Worm (Caenorhabditis elegans) whole organism, L4 larva: ENCODE results near the gene nlr-1.
A peak's percentile ranks its signal among the peaks of the same experiment; 100 is the strongest.

Experiments
- F10B5.3 ChIP-seq: sonication (generic microtip); optimal IDR thresholded peaks from 2 replicates; lab custom pipeline; 2016; ENCODE audit warnings: mild to moderate bottlenecking, missing genetic modification characterization, missing compliant biosample characterization
- F26F4.8 ChIP-seq: fragments of 200-800 bp; sonication (Bioruptor generic); conservative IDR thresholded peaks from 2 replicates; pipeline ENCODE4 v1.3.6; 2022; ENCODE audit warnings: missing genetic modification characterization, missing compliant biosample characterization
- F49E8.2 ChIP-seq: sonication (generic microtip); optimal IDR thresholded peaks from 2 replicates; lab custom pipeline; 2016; ENCODE audit warnings: missing compliant biosample characterization, mild to moderate bottlenecking, missing genetic modification characterization, borderline replicate concordance
- R02D3.7 ChIP-seq: fragments of 150-350 bp; sonication (generic microtip); optimal IDR thresholded peaks from 3 replicates; lab custom pipeline; 2014; ENCODE audit warnings: missing biosample characterization, missing genetic modification characterization
- T20F7.1 ChIP-seq: fragments of 200-800 bp; sonication (Bioruptor generic); optimal IDR thresholded peaks from 2 replicates; lab custom pipeline; 2018; ENCODE audit warnings: mild to moderate bottlenecking, missing genetic modification characterization, missing compliant biosample characterization
- T26A8.4 ChIP-seq: fragments of 200-800 bp; sonication (Bioruptor generic); IDR thresholded peaks from 2 replicates; pipeline ENCODE4 v1.3.6; 2022; ENCODE audit warnings: missing genetic modification characterization, missing compliant biosample characterization
- Y48G9A.11 ChIP-seq: fragments of 200-800 bp; sonication (Bioruptor generic); IDR thresholded peaks from 2 replicates; pipeline ENCODE4 v1.3.6; 2022; ENCODE audit warnings: missing genetic modification reagents, missing genetic modification characterization, missing compliant biosample characterization
- aha-1 ChIP-seq: fragments of 150-350 bp; peaks from one replicate; lab custom pipeline; 2014; ENCODE audit warnings: missing biosample characterization, missing genetic modification characterization
- ama-1 ChIP-seq: fragments of 150-350 bp; optimal IDR thresholded peaks from 2 replicates; lab custom pipeline; 2014; ENCODE audit warnings: inconsistent platforms, mixed read lengths
- arid-1 ChIP-seq: fragments of 200-800 bp; sonication (Bioruptor generic); conservative IDR thresholded peaks from 2 replicates; pipeline ENCODE4 v1.3.6; 2022; ENCODE audit warnings: missing genetic modification reagents, missing genetic modification characterization, missing compliant biosample characterization
- attf-4 ChIP-seq: sonication (generic microtip); optimal IDR thresholded peaks from 3 replicates; lab custom pipeline; 2017; ENCODE audit warnings: missing biosample characterization, missing genetic modification characterization
- ceh-20 ChIP-seq: fragments of 200-800 bp; sonication (Bioruptor generic); IDR thresholded peaks from 2 replicates; pipeline ENCODE4 v1.3.6; 2022; ENCODE audit warnings: missing genetic modification reagents, missing genetic modification characterization, missing compliant biosample characterization
- daf-16 ChIP-seq, 3 experiments: sonication (generic microtip); optimal IDR thresholded peaks; 2 replicates each; lab custom pipeline; 2016 to 2017; ENCODE audit warnings: missing genetic modification characterization in 3 of 3, missing genetic modification reagents in 3 of 3, mild to moderate bottlenecking in 2 of 3, missing compliant biosample characterization in 2 of 3, missing biosample characterization in 1 of 3, moderate library complexity in 1 of 3
- dmd-9 ChIP-seq: fragments of 200-800 bp; sonication (Bioruptor generic); IDR thresholded peaks from 2 replicates; pipeline ENCODE4 v1.3.6; 2022; ENCODE audit warnings: missing genetic modification reagents, missing genetic modification characterization, missing compliant biosample characterization
- dpl-1 ChIP-seq: fragments of 150-350 bp; optimal IDR thresholded peaks from 2 replicates; lab custom pipeline; 2014; ENCODE audit warnings: missing biosample characterization, missing genetic modification reagents, missing genetic modification characterization
- egl-27 ChIP-seq: sonication (generic microtip); optimal IDR thresholded peaks from 3 replicates; lab custom pipeline; 2017; ENCODE audit warnings: missing biosample characterization, missing genetic modification reagents, missing genetic modification characterization
- egl-43 ChIP-seq: fragments of 200-800 bp; sonication (Bioruptor generic); IDR thresholded peaks from 2 replicates; pipeline ENCODE4 v1.3.6; 2022; ENCODE audit warnings: missing genetic modification reagents, missing genetic modification characterization, missing compliant biosample characterization
- fkh-10 ChIP-seq: fragments of 150-350 bp; optimal IDR thresholded peaks from 2 replicates; lab custom pipeline; 2014; ENCODE audit warnings: missing biosample characterization, missing genetic modification reagents, missing genetic modification characterization
- fos-1 ChIP-seq: fragments of 150-350 bp; optimal IDR thresholded peaks from 2 replicates; lab custom pipeline; 2014; ENCODE audit warnings: missing biosample characterization, missing genetic modification characterization
- gei-8 ChIP-seq: fragments of 200-800 bp; sonication (Bioruptor generic); optimal IDR thresholded peaks from 2 replicates; lab custom pipeline; 2018; ENCODE audit warnings: mild to moderate bottlenecking, missing genetic modification characterization, missing compliant biosample characterization
- hif-1 ChIP-seq, 2 experiments: sonication (generic microtip); optimal IDR thresholded peaks; 2 replicates each; lab custom pipeline; 2016 to 2017; ENCODE audit warnings: missing compliant biosample characterization in 2 of 2, missing genetic modification characterization in 2 of 2, missing genetic modification reagents in 2 of 2, missing genotype in 2 of 2, mild to moderate bottlenecking in 1 of 2
- hlh-11 ChIP-seq: fragments of 200-800 bp; sonication (Bioruptor generic); optimal IDR thresholded peaks from 2 replicates; lab custom pipeline; 2018; ENCODE audit warnings: mild to moderate bottlenecking, missing genetic modification characterization, missing compliant biosample characterization
- hlh-30 ChIP-seq: sonication (generic microtip); optimal IDR thresholded peaks from 2 replicates; lab custom pipeline; 2017; ENCODE audit warnings: antibody characterized with exemption, mild to moderate bottlenecking, missing genetic modification characterization, missing compliant biosample characterization; ENCODE audit not compliant: insufficient read depth
- lin-29 ChIP-seq: fragments of 200-800 bp; sonication (Bioruptor generic); IDR thresholded peaks from 2 replicates; pipeline ENCODE4 v1.3.6; 2022; ENCODE audit warnings: missing genetic modification reagents, missing genetic modification characterization, missing compliant biosample characterization
- lin-38 ChIP-seq: fragments of 200-800 bp; sonication (Bioruptor generic); IDR thresholded peaks from 2 replicates; pipeline ENCODE4 v1.3.6; 2022; ENCODE audit warnings: missing genetic modification reagents, missing genetic modification characterization, missing compliant biosample characterization
- madf-9 ChIP-seq: fragments of 200-800 bp; sonication (Bioruptor generic); conservative IDR thresholded peaks from 2 replicates; pipeline ENCODE4 v1.3.6; 2022; ENCODE audit warnings: missing genetic modification reagents, missing genetic modification characterization, missing compliant biosample characterization
- mdl-1 ChIP-seq, 2 experiments: fragments of 150-350 bp in 1 of 2; sonication (generic microtip) in 1 of 2; optimal IDR thresholded peaks; 2 replicates each; lab custom pipeline; 2014 to 2017; ENCODE audit warnings: missing biosample characterization in 2 of 2, missing genetic modification characterization in 2 of 2
- mes-2 ChIP-seq: sonication (generic microtip); optimal IDR thresholded peaks from 2 replicates; lab custom pipeline; 2016; ENCODE audit warnings: missing genotype, mild to moderate bottlenecking, missing genetic modification characterization, missing compliant biosample characterization; ENCODE audit not compliant: poor library complexity, severe bottlenecking
- mxl-3 ChIP-seq: fragments of 200-800 bp; sonication (Bioruptor generic); optimal IDR thresholded peaks from 2 replicates; lab custom pipeline; 2018; ENCODE audit warnings: mild to moderate bottlenecking, missing genetic modification characterization, missing compliant biosample characterization
- nhr-10 ChIP-seq: fragments of 150-350 bp; optimal IDR thresholded peaks from 2 replicates; lab custom pipeline; 2014; ENCODE audit warnings: missing biosample characterization, missing genetic modification characterization
- nhr-102 ChIP-seq: sonication (generic microtip); optimal IDR thresholded peaks from 2 replicates; lab custom pipeline; 2016; ENCODE audit warnings: mild to moderate bottlenecking, missing genetic modification characterization, moderate library complexity, missing compliant biosample characterization
- nhr-237 ChIP-seq: sonication (generic microtip); optimal IDR thresholded peaks from 2 replicates; lab custom pipeline; 2017; ENCODE audit warnings: missing biosample characterization, missing genetic modification characterization
- nhr-41 ChIP-seq: fragments of 200-800 bp; sonication (Bioruptor generic); IDR thresholded peaks from 2 replicates; pipeline ENCODE4 v1.3.6; 2022; ENCODE audit warnings: missing genetic modification reagents, missing genetic modification characterization, missing compliant biosample characterization
- nhr-6 ChIP-seq: fragments of 150-350 bp; optimal IDR thresholded peaks from 2 replicates; lab custom pipeline; 2014; ENCODE audit warnings: missing biosample characterization, missing genetic modification characterization
- php-3 ChIP-seq: fragments of 200-800 bp; sonication (Bioruptor generic); IDR thresholded peaks from 2 replicates; pipeline ENCODE4 v1.3.6; 2022; ENCODE audit warnings: missing genetic modification reagents, missing genetic modification characterization, missing compliant biosample characterization
- skn-1 ChIP-seq: fragments of 150-350 bp; optimal IDR thresholded peaks from 2 replicates; lab custom pipeline; 2014; ENCODE audit warnings: missing biosample characterization, missing genetic modification characterization
- snpc-1.2 ChIP-seq: fragments of 200-800 bp; sonication (Bioruptor generic); IDR thresholded peaks from 2 replicates; pipeline ENCODE4 v1.3.6; 2022; ENCODE audit warnings: missing genetic modification reagents, missing genetic modification characterization, missing compliant biosample characterization
- spr-1 ChIP-seq: sonication (generic microtip); optimal IDR thresholded peaks from 2 replicates; lab custom pipeline; 2016; ENCODE audit warnings: mild to moderate bottlenecking, missing genetic modification characterization, missing compliant biosample characterization
- tag-97 ChIP-seq: fragments of 200-800 bp; sonication (Bioruptor generic); IDR thresholded peaks from 2 replicates; pipeline ENCODE4 v1.3.6; 2022; ENCODE audit warnings: missing genetic modification characterization, missing compliant biosample characterization
- tra-1 ChIP-seq: fragments of 200-800 bp; sonication (Bioruptor generic); IDR thresholded peaks from 2 replicates; pipeline ENCODE4 v1.3.6; 2022; ENCODE audit warnings: missing genetic modification reagents, missing genetic modification characterization, missing compliant biosample characterization
- unc-62 ChIP-seq, 3 experiments: fragments of 150-350 bp in 1 of 3; sonication (generic microtip); optimal IDR thresholded peaks in 2 of 3; peaks in 1 of 3; 1 replicate in 1 of 3; 2 replicates in 2 of 3; lab custom pipeline; 2014 to 2017; ENCODE audit warnings: missing biosample characterization in 3 of 3, missing genetic modification characterization in 3 of 3, missing genetic modification reagents in 3 of 3, missing genotype in 1 of 3
- zfp-3 ChIP-seq: fragments of 200-800 bp; sonication (Bioruptor generic); conservative IDR thresholded peaks from 2 replicates; pipeline ENCODE4 v1.3.6; 2022; ENCODE audit warnings: missing genetic modification reagents, missing genetic modification characterization, missing compliant biosample characterization
- zip-11 ChIP-seq: fragments of 200-800 bp; sonication (Bioruptor generic); IDR thresholded peaks from 2 replicates; pipeline ENCODE4 v1.3.6; 2022; ENCODE audit warnings: missing genetic modification characterization, missing compliant biosample characterization

Gene nlr-1

DNA sequence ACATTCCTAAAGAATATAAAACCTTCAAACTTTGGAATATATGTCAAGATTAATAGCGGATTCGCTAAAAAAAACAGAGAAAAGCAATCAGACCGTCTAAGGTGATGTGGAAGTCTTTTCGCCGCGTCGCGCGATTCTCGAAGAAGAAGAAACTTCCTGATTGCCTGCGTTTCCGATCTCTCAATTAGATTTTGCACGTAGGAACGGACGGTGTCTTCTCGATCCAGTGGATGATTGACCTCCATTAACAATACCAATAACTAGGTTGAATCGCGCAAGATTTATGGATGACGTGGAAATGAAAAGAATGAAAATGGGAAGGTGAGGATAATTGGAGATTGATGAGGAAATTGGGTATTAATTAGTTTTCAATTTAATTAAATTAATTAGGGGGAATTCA is 39.0 kb upstream of the nlr-1 start (continued):
- TF ChIP-seq php-3 (GFP tag; lab: Robert Waterston, UW): no peak
- no peak for TF ChIP-seq dmd-9 (GFP tag; lab: Robert Waterston, UW)
- no peak for TF ChIP-seq egl-27
- TF ChIP-seq skn-1: no peak
- TF ChIP-seq, all 104 proteins: peak for 6

ce11 chrIV:12215762-12216295 is 37.7 kb upstream of the nlr-1 start, which contains the start of gene phy-2:
phy-2 (minus strand) TSS chrIV:12215987.
- TF ChIP-seq unc-62 (GFP tag; optimal IDR thresholded peaks at IDR 0.05 in 1 of 2; lab: Kevin White, UChicago) (peak in 1 of 2 experiments; percentile 89), unc-62 (tag; optimal IDR thresholded peaks at IDR 0.05; lab: Kevin White, UChicago) (no peak), mes-2 (tag; lab: Kevin White, UChicago) (no peak), hif-1 (tag; optimal IDR thresholded peaks at IDR 0.05; lab: Kevin White, UChicago) (peak in 1 of 2 experiments; percentile 9), hlh-11 (tag; lab: Kevin White, UChicago) (peak; percentile 42), ama-1 (lab: Kevin White, UChicago) (peak; percentile 5), egl-43 (GFP tag; lab: Robert Waterston, UW) (peak; percentile 60; the same call in 1 of the 2 replicates)

ce11 chrIV:12212814-12213213 is 34.7 kb upstream of the nlr-1 start:
- no peak for TF ChIP-seq hlh-30 (tag; lab: Kevin White, UChicago)
- TF ChIP-seq lin-38 (GFP tag; lab: Robert Waterston, UW): no peak
- TF ChIP-seq arid-1 (GFP tag; lab: Robert Waterston, UW): no peak
- no peak for TF ChIP-seq zfp-3 (GFP tag; lab: Robert Waterston, UW)
- TF ChIP-seq nhr-6: no peak
- TF ChIP-seq F49E8.2 (tag; lab: Kevin White, UChicago): no peak
- no peak for TF ChIP-seq spr-1 (tag; lab: Kevin White, UChicago)
- TF ChIP-seq fos-1 (tag; lab: Kevin White, UChicago): no peak
- TF ChIP-seq T26A8.4 (GFP tag; lab: Robert Waterston, UW): peak; percentile 48; the same call in 1 of the 2 replicates
- peak; percentile 84 for TF ChIP-seq aha-1 (tag; lab: Kevin White, UChicago)
- no peak for TF ChIP-seq egl-27
- no peak for TF ChIP-seq lin-29 (GFP tag; lab: Robert Waterston, UW)
- TF ChIP-seq R02D3.7 (tag; lab: Kevin White, UChicago): no peak
- TF ChIP-seq tra-1 (GFP tag; lab: Robert Waterston, UW): no peak
- TF ChIP-seq tag-97: no peak

ce11 chrIV:12211292-12211691 is 33.2 kb upstream of the nlr-1 start:
- TF ChIP-seq arid-1 (GFP tag; lab: Robert Waterston, UW) (0 out of 2 replicates have a peak, but pooled peaks have one; percentile 7), nhr-237 (no peak), lin-38 (GFP tag; lab: Robert Waterston, UW) (no peak), zip-11 (GFP tag; lab: Robert Waterston, UW) (no peak), mdl-1 (tag; optimal IDR thresholded peaks at IDR 0.05; lab: Kevin White, UChicago) (no peak), T20F7.1 (GFP tag; lab: Kevin White, UChicago) (no peak), gei-8 (no peak), tag-97 (no peak), ceh-20 (no peak), mxl-3 (GFP tag; lab: Kevin White, UChicago) (no peak), Y48G9A.11 (GFP tag; lab: Robert Waterston, UW) (no peak), madf-9 (GFP tag; lab: Robert Waterston, UW) (no peak), daf-16 (GFP tag; optimal IDR thresholded peaks at IDR 0.05; lab: Kevin White, UChicago) (no peak), daf-16 (tag; optimal IDR thresholded peaks at IDR 0.05; lab: Kevin White, UChicago) (no peak), nhr-10 (no peak), hlh-11 (tag; lab: Kevin White, UChicago) (no peak), php-3 (GFP tag; lab: Robert Waterston, UW) (peak; percentile 42; the same call in 1 of the 2 replicates), nhr-102 (no peak), dpl-1 (GFP tag; lab: Kevin White, UChicago) (no peak), zfp-3 (GFP tag; lab: Robert Waterston, UW) (no peak), nhr-41 (no peak), F10B5.3 (tag; lab: Kevin White, UChicago) (no peak), T26A8.4 (GFP tag; lab: Robert Waterston, UW) (peak; percentile 65), fkh-10 (GFP tag; lab: Kevin White, UChicago) (no peak), egl-43 (GFP tag; lab: Robert Waterston, UW) (0 out of 2 replicates have a peak, but pooled peaks have one; percentile 4), F26F4.8 (no peak), snpc-1.2 (GFP tag; lab: Robert Waterston, UW) (no peak), attf-4 (tag; lab: Kevin White, UChicago) (no peak)
